Fruit fly (Drosophila melanogaster) whole organism, embryonic: Measurements from ENCODE around the gene Spt20.

Experiments used
- ATbp ChIP-seq: fragments of 200-800 bp; sonication (Bioruptor generic); optimal IDR thresholded peaks from 2 replicates; lab custom pipeline; 2017; ENCODE audit warnings: missing biosample characterization, mild to moderate bottlenecking, missing genetic modification characterization, missing genetic modification reagents
- CG10267 ChIP-seq: fragments of 200-800 bp; sonication (Bioruptor generic); optimal IDR thresholded peaks from 2 replicates; lab custom pipeline; 2018; ENCODE audit warnings: missing biosample characterization, mild to moderate bottlenecking, missing genetic modification characterization, moderate library complexity
- CG11398 ChIP-seq: fragments of 200-800 bp; sonication (Bioruptor generic); optimal IDR thresholded peaks from 2 replicates; lab custom pipeline; 2016; ENCODE audit warnings: missing biosample characterization, missing genetic modification characterization
- CG11723 ChIP-seq: fragments of 200-800 bp; sonication (Bioruptor generic); optimal IDR thresholded peaks from 2 replicates; lab custom pipeline; 2017; ENCODE audit warnings: missing biosample characterization, mild to moderate bottlenecking, missing genetic modification characterization
- CG12391 ChIP-seq: fragments of 200-800 bp; sonication (Bioruptor generic); optimal IDR thresholded peaks from 3 replicates; lab custom pipeline; 2018; ENCODE audit warnings: missing biosample characterization, mild to moderate bottlenecking, missing genetic modification characterization, moderate library complexity
- CG12942 ChIP-seq: fragments of 200-800 bp; sonication (Bioruptor generic); optimal IDR thresholded peaks from 3 replicates; lab custom pipeline; 2016; ENCODE audit warnings: missing biosample characterization, missing genetic modification characterization
- CG13296 ChIP-seq: fragments of 200-800 bp; sonication (Bioruptor generic); optimal IDR thresholded peaks from 3 replicates; lab custom pipeline; 2018; ENCODE audit warnings: missing biosample characterization, mild to moderate bottlenecking, missing genetic modification characterization
- CG14710 ChIP-seq: fragments of 200-800 bp; sonication (Bioruptor generic); optimal IDR thresholded peaks from 3 replicates; lab custom pipeline; 2019; ENCODE audit warnings: missing biosample characterization, mild to moderate bottlenecking, missing genetic modification characterization, moderate library complexity
- CG1529 ChIP-seq: fragments of 200-800 bp; sonication (Bioruptor generic); optimal IDR thresholded peaks from 3 replicates; lab custom pipeline; 2018; ENCODE audit warnings: missing biosample characterization, missing genetic modification characterization
- CG1602 ChIP-seq: fragments of 200-800 bp; sonication (Bioruptor generic); optimal IDR thresholded peaks from 3 replicates; lab custom pipeline; 2016; ENCODE audit warnings: missing biosample characterization, missing genetic modification characterization
- CG17802 ChIP-seq: fragments of 200-800 bp; sonication (Bioruptor generic); optimal IDR thresholded peaks from 2 replicates; lab custom pipeline; 2018; ENCODE audit warnings: missing biosample characterization, mild to moderate bottlenecking, missing genetic modification characterization, moderate library complexity
- CG17829 ChIP-seq: fragments of 200-800 bp; optimal IDR thresholded peaks from 2 replicates; lab custom pipeline; 2019; ENCODE audit warnings: missing biosample characterization, mild to moderate bottlenecking, missing genetic modification characterization, moderate library complexity
- CG18599 ChIP-seq: fragments of 200-800 bp; sonication (Bioruptor generic); optimal IDR thresholded peaks from 3 replicates; lab custom pipeline; 2017; ENCODE audit warnings: missing biosample characterization, missing genetic modification characterization, mild to moderate bottlenecking, moderate library complexity, missing genetic modification reagents
- CG18764 ChIP-seq: fragments of 200-800 bp; sonication (Bioruptor generic); optimal IDR thresholded peaks from 3 replicates; lab custom pipeline; 2016; ENCODE audit warnings: missing biosample characterization, missing genetic modification characterization
- CG30431 ChIP-seq: fragments of 200-800 bp; sonication (Bioruptor generic); optimal IDR thresholded peaks from 2 replicates; lab custom pipeline; 2017; ENCODE audit warnings: missing biosample characterization, missing genetic modification characterization
- CG3065 ChIP-seq: fragments of 200-800 bp; sonication (Bioruptor generic); optimal IDR thresholded peaks from 2 replicates; lab custom pipeline; 2016; ENCODE audit warnings: missing biosample characterization, missing genetic modification characterization
- CG3281 ChIP-seq: fragments of 200-800 bp; sonication (Bioruptor generic); optimal IDR thresholded peaks from 3 replicates; lab custom pipeline; 2017; ENCODE audit warnings: missing biosample characterization, mild to moderate bottlenecking, missing genetic modification characterization
- CG4282 ChIP-seq: fragments of 200-800 bp; sonication (Bioruptor generic); optimal IDR thresholded peaks from 2 replicates; lab custom pipeline; 2016; ENCODE audit warnings: missing biosample characterization, missing genetic modification characterization
- CG6791 ChIP-seq: fragments of 200-800 bp; sonication (Bioruptor generic); IDR thresholded peaks from 3 replicates; pipeline ENCODE4 v1.3.6; 2022; ENCODE audit warnings: missing biosample characterization, missing genetic modification characterization; ENCODE audit not compliant: partially characterized antibody
- CG7745 ChIP-seq: fragments of 200-800 bp; sonication (Bioruptor generic); optimal IDR thresholded peaks from 2 replicates; lab custom pipeline; 2018; ENCODE audit warnings: missing biosample characterization, mild to moderate bottlenecking, missing genetic modification characterization, moderate library complexity
- CG7786 ChIP-seq: fragments of 200-800 bp; sonication (Bioruptor generic); optimal IDR thresholded peaks from 2 replicates; lab custom pipeline; 2016; ENCODE audit warnings: missing biosample characterization, missing genetic modification characterization
- CHES-1-like ChIP-seq: fragments of 200-800 bp; sonication (Bioruptor generic); optimal IDR thresholded peaks from 2 replicates; lab custom pipeline; 2016; ENCODE audit warnings: missing biosample characterization, missing genetic modification characterization
- E2f1 ChIP-seq: fragments of 200-800 bp; sonication (Bioruptor generic); IDR thresholded peaks from 2 replicates; pipeline ENCODE4 v1.3.6; 2022; ENCODE audit warnings: missing biosample characterization, missing genetic modification characterization
- Gug ChIP-seq: fragments of 200-800 bp; sonication (Bioruptor generic); IDR thresholded peaks from 4 replicates; pipeline ENCODE4 v1.3.6; 2022; ENCODE audit warnings: missing biosample characterization, missing genetic modification characterization
- Hand ChIP-seq: fragments of 200-800 bp; sonication (Bioruptor generic); optimal IDR thresholded peaks from 2 replicates; lab custom pipeline; 2017; ENCODE audit warnings: mild to moderate bottlenecking, missing biosample characterization, missing genetic modification reagents, missing genetic modification characterization
- HmgD ChIP-seq: fragments of 200-800 bp; sonication (Bioruptor generic); optimal IDR thresholded peaks from 3 replicates; lab custom pipeline; 2016; ENCODE audit warnings: missing biosample characterization, missing genetic modification characterization
- Hsf ChIP-seq: fragments of 200-800 bp; sonication (Bioruptor generic); optimal IDR thresholded peaks from 3 replicates; lab custom pipeline; 2016; ENCODE audit warnings: missing biosample characterization, missing genetic modification characterization
- Jarid2 ChIP-seq: fragments of 200-800 bp; sonication (Bioruptor generic); optimal IDR thresholded peaks from 3 replicates; lab custom pipeline; 2017; ENCODE audit warnings: mild to moderate bottlenecking, missing biosample characterization, missing genetic modification reagents, missing genetic modification characterization
- Meics ChIP-seq: fragments of 200-800 bp; sonication (Bioruptor generic); optimal IDR thresholded peaks from 2 replicates; lab custom pipeline; 2017; ENCODE audit warnings: missing biosample characterization, mild to moderate bottlenecking, missing genetic modification characterization
- Myb ChIP-seq: fragments of 200-800 bp; sonication (Bioruptor generic); optimal IDR thresholded peaks from 2 replicates; lab custom pipeline; 2016; ENCODE audit warnings: missing biosample characterization, missing genetic modification characterization
- NC2β ChIP-seq: fragments of 200-800 bp; sonication (Bioruptor generic); optimal IDR thresholded peaks from 2 replicates; lab custom pipeline; 2016; ENCODE audit warnings: missing biosample characterization, missing genetic modification characterization
- NfI ChIP-seq: fragments of 200-800 bp; sonication (Bioruptor generic); optimal IDR thresholded peaks from 3 replicates; lab custom pipeline; 2018; ENCODE audit warnings: missing biosample characterization, mild to moderate bottlenecking, missing genetic modification characterization, moderate library complexity
- Pdp1 ChIP-seq, 2 experiments: fragments of 200-800 bp; sonication (Bioruptor generic); optimal IDR thresholded peaks; 3 replicates each; lab custom pipeline; 2016; ENCODE audit warnings: missing biosample characterization in 2 of 2, missing genetic modification characterization in 2 of 2, mild to moderate bottlenecking in 1 of 2, moderate library complexity in 1 of 2
- Rfx ChIP-seq: fragments of 200-800 bp; sonication (Bioruptor generic); IDR thresholded peaks from 2 replicates; pipeline ENCODE4 v1.3.6; 2022; ENCODE audit warnings: missing biosample characterization, missing genetic modification characterization
- ase ChIP-seq: fragments of 200-800 bp; sonication (Bioruptor generic); IDR thresholded peaks from 3 replicates; pipeline ENCODE4 v1.3.6; 2022; ENCODE audit warnings: missing biosample characterization, missing genetic modification characterization
- br ChIP-seq: fragments of >200 bp; optimal IDR thresholded peaks from 2 replicates; lab custom pipeline; 2017
- ci ChIP-seq: fragments of 200-800 bp; sonication (Bioruptor generic); IDR thresholded peaks from 3 replicates; pipeline ENCODE4 v1.3.6; 2022; ENCODE audit warnings: missing biosample characterization, missing genetic modification characterization
- danr ChIP-seq: fragments of 200-800 bp; sonication (Bioruptor generic); IDR thresholded peaks from 2 replicates; pipeline ENCODE4 v1.3.6; 2022; ENCODE audit warnings: missing biosample characterization, missing genetic modification characterization
- exex ChIP-seq: fragments of 200-800 bp; sonication (Bioruptor generic); optimal IDR thresholded peaks from 4 replicates; lab custom pipeline; 2018; ENCODE audit warnings: missing biosample characterization, mild to moderate bottlenecking, missing genetic modification characterization, moderate library complexity
- gfzf ChIP-seq: fragments of 200-800 bp; sonication (Bioruptor generic); optimal IDR thresholded peaks from 2 replicates; lab custom pipeline; 2016; ENCODE audit warnings: missing biosample characterization, mild to moderate bottlenecking, missing genetic modification characterization, moderate library complexity
- gro ChIP-seq: fragments of 200-800 bp; sonication (Bioruptor generic); optimal IDR thresholded peaks from 2 replicates; lab custom pipeline; 2016; ENCODE audit warnings: missing biosample characterization, missing genetic modification characterization
- jumu ChIP-seq: fragments of 200-800 bp; sonication (Bioruptor generic); optimal IDR thresholded peaks from 3 replicates; lab custom pipeline; 2016; ENCODE audit warnings: missing biosample characterization, missing genetic modification characterization
- odd ChIP-seq: fragments of 200-800 bp; sonication (Bioruptor generic); optimal IDR thresholded peaks from 2 replicates; lab custom pipeline; 2017; ENCODE audit warnings: missing biosample characterization, mild to moderate bottlenecking, missing genetic modification characterization
- pnt ChIP-seq: fragments of 200-800 bp; sonication (Bioruptor generic); optimal IDR thresholded peaks from 3 replicates; lab custom pipeline; 2016; ENCODE audit warnings: missing biosample characterization, missing genetic modification characterization
- sc ChIP-seq, 3 experiments: fragments of >200 bp in 2 of 3; fragments of 200-800 bp in 1 of 3; sonication (Bioruptor generic) in 1 of 3; optimal IDR thresholded peaks; 2 replicates in 2 of 3; 3 replicates in 1 of 3; lab custom pipeline; 2017; ENCODE audit warnings: mild to moderate bottlenecking in 1 of 3, missing biosample characterization in 1 of 3, missing genetic modification characterization in 1 of 3, missing genetic modification reagents in 1 of 3
- sima ChIP-seq: fragments of 200-800 bp; sonication (Bioruptor generic); optimal IDR thresholded peaks from 2 replicates; lab custom pipeline; 2016; ENCODE audit warnings: missing biosample characterization, missing genetic modification characterization
- stc ChIP-seq: fragments of 200-800 bp; sonication (Bioruptor generic); IDR thresholded peaks from 2 replicates; pipeline ENCODE4 v1.3.6; 2022; ENCODE audit warnings: missing biosample characterization, missing genetic modification characterization
- vvl ChIP-seq: fragments of 200-800 bp; sonication (Bioruptor generic); IDR thresholded peaks from 2 replicates; pipeline ENCODE4 v1.3.6; 2022; ENCODE audit warnings: missing biosample characterization, missing genetic modification characterization
- zfh2 ChIP-seq: fragments of 200-800 bp; sonication (Bioruptor generic); optimal IDR thresholded peaks from 2 replicates; lab custom pipeline; 2016; ENCODE audit warnings: missing biosample characterization, missing genetic modification characterization

Spt20 gene

DNA sequence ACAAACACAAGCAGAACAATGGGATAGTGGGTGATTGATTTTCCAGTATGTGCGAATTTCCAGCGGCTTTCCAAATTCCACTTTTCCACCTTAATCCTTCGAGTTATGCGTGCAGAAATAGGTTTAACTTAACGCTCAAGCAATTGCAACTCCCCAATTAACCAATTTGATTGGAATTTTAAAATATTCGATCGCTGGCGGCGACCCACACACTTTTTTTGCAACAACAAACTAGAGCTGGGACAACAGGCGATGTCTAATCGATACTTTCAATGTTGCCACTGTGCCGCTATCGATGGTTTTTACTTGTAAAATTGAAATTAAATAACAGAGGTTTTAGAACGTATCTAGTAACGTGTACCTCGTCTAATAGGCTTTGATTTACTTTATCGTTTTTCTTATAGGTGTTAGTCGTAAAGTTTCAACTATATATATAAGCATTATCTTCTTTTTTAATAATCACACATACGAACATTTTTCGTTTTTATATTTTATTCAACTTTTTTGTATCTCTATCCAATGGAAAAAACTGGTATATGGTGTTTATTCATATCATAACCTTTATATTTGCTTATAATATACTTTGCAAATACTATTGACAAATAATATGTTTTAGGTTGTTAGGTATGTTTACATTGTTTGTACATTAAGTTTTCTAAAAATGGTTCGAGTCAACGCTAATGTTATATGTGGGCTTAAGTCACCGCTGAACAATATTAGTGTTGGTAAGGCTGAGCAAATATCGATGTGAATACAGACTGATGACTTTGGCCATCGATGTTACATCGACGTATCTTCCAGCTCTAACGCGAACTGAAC, 16.3 kb upstream of the Spt20 start, which contains the start of the genes Abp1 and Tgi (continued):
- no peak for TF ChIP-seq ATbp (GFP tag; lab: Kevin White, UChicago)
- no peak for TF ChIP-seq CG18764
- peak; percentile 31 for TF ChIP-seq CG17829 (tag; lab: Kevin White, UChicago)
- no peak for TF ChIP-seq CG18599 (GFP tag; lab: Kevin White, UChicago)
- peak; percentile 35 for TF ChIP-seq Hsf (GFP tag; lab: Kevin White, UChicago)
- TF ChIP-seq Pdp1 (GFP tag; optimal IDR thresholded peaks at IDR 0.05; lab: Kevin White, UChicago) = peak in 1 of 2 experiments; percentile 61
- TF ChIP-seq ci = 0 out of 3 replicates have a peak, but pooled peaks have one; percentile 42
- TF ChIP-seq Jarid2 (GFP tag; lab: Kevin White, UChicago) = no peak
- peak; percentile 26 for TF ChIP-seq NfI (GFP tag; lab: Kevin White, UChicago)
- no peak for TF ChIP-seq CG3281
- TF ChIP-seq NC2β (GFP tag; lab: Kevin White, UChicago) = peak; percentile 18
- no peak for TF ChIP-seq CG1529 (GFP tag; lab: Kevin White, UChicago)
- no peak for TF ChIP-seq sc (optimal IDR thresholded peaks at IDR 0.05; lab: Kevin White, UChicago)
- TF ChIP-seq sc (GFP tag; optimal IDR thresholded peaks at IDR 0.05; lab: Kevin White, UChicago) = no peak
- peak; percentile 13 for TF ChIP-seq CG1602 (GFP tag; lab: Kevin White, UChicago)
- peak; percentile 12; the same call in 1 of the 4 replicates for TF ChIP-seq Gug
- TF ChIP-seq CG12942 = no peak
- TF ChIP-seq Myb (GFP tag; lab: Kevin White, UChicago) = peak; percentile 38
- peak; percentile 76 for TF ChIP-seq Rfx (GFP tag; lab: Robert Waterston, UW)
- no peak for TF ChIP-seq CG7745 (tag; lab: Kevin White, UChicago)
- no peak for TF ChIP-seq E2f1 (GFP tag; lab: Robert Waterston, UW)
- peak; percentile 16 for TF ChIP-seq HmgD (GFP tag; lab: Kevin White, UChicago)
- no peak for TF ChIP-seq Hand (GFP tag; lab: Kevin White, UChicago)
- TF ChIP-seq CG4282 (GFP tag; lab: Kevin White, UChicago) = no peak
- no peak for TF ChIP-seq pnt
- TF ChIP-seq jumu (GFP tag; lab: Kevin White, UChicago) = peak; percentile 19
- peak; percentile 55 for TF ChIP-seq CG7786
- TF ChIP-seq CG14710 (tag; lab: Kevin White, UChicago) = peak; percentile 82
- no peak for TF ChIP-seq danr (GFP tag; lab: Robert Waterston, UW)
- peak; percentile 45 for TF ChIP-seq gfzf (GFP tag; lab: Kevin White, UChicago)
- TF ChIP-seq CG11398 = no peak
- TF ChIP-seq gro = peak; percentile 36
- no peak for TF ChIP-seq exex (tag; lab: Kevin White, UChicago)
- TF ChIP-seq ase (GFP tag; lab: Robert Waterston, UW) = no peak
- TF ChIP-seq zfh2 (GFP tag; lab: Kevin White, UChicago) = peak; percentile 52
- no peak for TF ChIP-seq CG30431 (GFP tag; lab: Kevin White, UChicago)
- peak; percentile 60 for TF ChIP-seq CG12391
- no peak for TF ChIP-seq CG17802 (tag; lab: Kevin White, UChicago)
- no peak for TF ChIP-seq CG13296
- TF ChIP-seq Meics (GFP tag; lab: Kevin White, UChicago) = no peak
- peak; percentile 12; the same call in 1 of the 2 replicates for TF ChIP-seq vvl (GFP tag; lab: Robert Waterston, UW)
- peak; percentile 47 for TF ChIP-seq CHES-1-like (GFP tag; lab: Kevin White, UChicago)
- TF ChIP-seq CG10267 = peak; percentile 93
- no peak for TF ChIP-seq CG3065 (GFP tag; lab: Kevin White, UChicago)
- no peak for TF ChIP-seq CG11723 (GFP tag; lab: Kevin White, UChicago)
- TF ChIP-seq br = no peak
- peak; percentile 90 for TF ChIP-seq CG6791 (GFP tag; lab: Robert Waterston, UW)
- no peak for TF ChIP-seq odd (GFP tag; lab: Kevin White, UChicago)
- no peak for TF ChIP-seq sima (GFP tag; lab: Kevin White, UChicago)
- no peak for TF ChIP-seq stc (GFP tag; lab: Robert Waterston, UW)
